Worm (Caenorhabditis elegans): ENCODE results near the gene T23G4.2.
A peak's percentile ranks its signal among the peaks of the same experiment; 100 is the strongest.

ce11 chrIV:13701472-13701871, 12.1 kb upstream of the T23G4.2 start:
- no peak for TF ChIP-seq ama-1 (optimal IDR thresholded peaks at IDR 0.05)
- TF ChIP-seq ama-1 (GFP tag; optimal IDR thresholded peaks at IDR 0.05) = peak; percentile 57 to 92
- TF ChIP-seq ceh-100 (GFP tag; IDR thresholded peaks at IDR 0.05) = no peak

All from whole organism, young adult.